Worm (Caenorhabditis elegans) whole organism, L4 larva: Measurements from ENCODE around the gene Y67D8A.2.

ENCODE experiments used
- F37D6.2 ChIP-seq: sonication (generic microtip); optimal IDR thresholded peaks from 2 replicates; lab custom pipeline; 2016; ENCODE audit warnings: mild to moderate bottlenecking, missing genetic modification characterization, missing compliant biosample characterization
- T20F7.1 ChIP-seq: fragments of 200-800 bp; sonication (Bioruptor generic); optimal IDR thresholded peaks from 2 replicates; lab custom pipeline; 2018; ENCODE audit warnings: mild to moderate bottlenecking, missing genetic modification characterization, missing compliant biosample characterization
- Y5F2A.4 ChIP-seq: fragments of 200-800 bp; sonication (Bioruptor generic); optimal IDR thresholded peaks from 2 replicates; lab custom pipeline; 2018; ENCODE audit warnings: mild to moderate bottlenecking, missing genetic modification characterization, missing compliant biosample characterization
- Y75B8A.6 ChIP-seq: fragments of 200-800 bp; sonication (Bioruptor generic); IDR thresholded peaks from 2 replicates; pipeline ENCODE4 v1.3.6; 2022; ENCODE audit warnings: missing genetic modification reagents, missing genetic modification characterization, missing compliant biosample characterization
- aha-1 ChIP-seq: fragments of 150-350 bp; peaks from one replicate; lab custom pipeline; 2014; ENCODE audit warnings: missing biosample characterization, missing genetic modification characterization
- arid-1 ChIP-seq: fragments of 200-800 bp; sonication (Bioruptor generic); conservative IDR thresholded peaks from 2 replicates; pipeline ENCODE4 v1.3.6; 2022; ENCODE audit warnings: missing genetic modification reagents, missing genetic modification characterization, missing compliant biosample characterization
- ctbp-1 ChIP-seq: fragments of 200-800 bp; sonication (Bioruptor generic); IDR thresholded peaks from 2 replicates; pipeline ENCODE4 v1.3.6; 2022; ENCODE audit warnings: missing genetic modification reagents, missing genetic modification characterization, missing compliant biosample characterization
- daf-19 ChIP-seq: fragments of 200-800 bp; sonication (Bioruptor generic); conservative IDR thresholded peaks from 2 replicates; pipeline ENCODE4 v1.3.6; 2022; ENCODE audit warnings: missing genetic modification characterization, missing compliant biosample characterization
- daf-8 ChIP-seq: fragments of 200-800 bp; sonication (Bioruptor generic); IDR thresholded peaks from 2 replicates; pipeline ENCODE4 v1.3.6; 2022; ENCODE audit warnings: missing genetic modification characterization, missing compliant biosample characterization
- dmd-9 ChIP-seq: fragments of 200-800 bp; sonication (Bioruptor generic); IDR thresholded peaks from 2 replicates; pipeline ENCODE4 v1.3.6; 2022; ENCODE audit warnings: missing genetic modification reagents, missing genetic modification characterization, missing compliant biosample characterization
- duxl-1 ChIP-seq: sonication (generic microtip); optimal IDR thresholded peaks from 2 replicates; lab custom pipeline; 2016; ENCODE audit warnings: mild to moderate bottlenecking, missing genetic modification characterization, moderate library complexity, missing compliant biosample characterization; ENCODE audit not compliant: poor library complexity
- dve-1 ChIP-seq: sonication (generic microtip); optimal IDR thresholded peaks from 2 replicates; lab custom pipeline; 2017; ENCODE audit warnings: antibody characterized with exemption, mild to moderate bottlenecking, missing genetic modification characterization, missing compliant biosample characterization; ENCODE audit not compliant: insufficient read depth
- egl-43 ChIP-seq: fragments of 200-800 bp; sonication (Bioruptor generic); IDR thresholded peaks from 2 replicates; pipeline ENCODE4 v1.3.6; 2022; ENCODE audit warnings: missing genetic modification reagents, missing genetic modification characterization, missing compliant biosample characterization
- hif-1 ChIP-seq, 2 experiments: sonication (generic microtip); optimal IDR thresholded peaks; 2 replicates each; lab custom pipeline; 2016 to 2017; ENCODE audit warnings: missing compliant biosample characterization in 2 of 2, missing genetic modification characterization in 2 of 2, missing genetic modification reagents in 2 of 2, missing genotype in 2 of 2, mild to moderate bottlenecking in 1 of 2
- hlh-11 ChIP-seq: fragments of 200-800 bp; sonication (Bioruptor generic); optimal IDR thresholded peaks from 2 replicates; lab custom pipeline; 2018; ENCODE audit warnings: mild to moderate bottlenecking, missing genetic modification characterization, missing compliant biosample characterization
- hlh-30 ChIP-seq: sonication (generic microtip); optimal IDR thresholded peaks from 2 replicates; lab custom pipeline; 2017; ENCODE audit warnings: antibody characterized with exemption, mild to moderate bottlenecking, missing genetic modification characterization, missing compliant biosample characterization; ENCODE audit not compliant: insufficient read depth
- lin-13 ChIP-seq: fragments of 150-350 bp; optimal IDR thresholded peaks from 2 replicates; lab custom pipeline; 2014; ENCODE audit warnings: missing biosample characterization, missing genetic modification reagents, missing genetic modification characterization
- lin-38 ChIP-seq: fragments of 200-800 bp; sonication (Bioruptor generic); IDR thresholded peaks from 2 replicates; pipeline ENCODE4 v1.3.6; 2022; ENCODE audit warnings: missing genetic modification reagents, missing genetic modification characterization, missing compliant biosample characterization
- lin-39 ChIP-seq: fragments of 150-350 bp; optimal IDR thresholded peaks from 2 replicates; lab custom pipeline; 2014; ENCODE audit warnings: missing biosample characterization, missing genetic modification reagents, missing genetic modification characterization
- lir-3 ChIP-seq: sonication (generic microtip); optimal IDR thresholded peaks from 2 replicates; lab custom pipeline; 2016; ENCODE audit warnings: mild to moderate bottlenecking, missing genetic modification characterization, missing compliant biosample characterization
- lsy-2 ChIP-seq, 2 experiments: fragments of 150-350 bp in 1 of 2; sonication (generic microtip) in 1 of 2; optimal IDR thresholded peaks; 2 replicates each; lab custom pipeline; 2014 to 2017; ENCODE audit warnings: missing biosample characterization in 2 of 2, missing genetic modification characterization in 2 of 2
- madf-9 ChIP-seq: fragments of 200-800 bp; sonication (Bioruptor generic); conservative IDR thresholded peaks from 2 replicates; pipeline ENCODE4 v1.3.6; 2022; ENCODE audit warnings: missing genetic modification reagents, missing genetic modification characterization, missing compliant biosample characterization
- mdt-29 ChIP-seq: fragments of 200-800 bp; sonication (Bioruptor generic); IDR thresholded peaks from 2 replicates; pipeline ENCODE4 v1.3.6; 2022; ENCODE audit warnings: missing genetic modification reagents, missing genetic modification characterization, missing compliant biosample characterization
- mxl-2 ChIP-seq: fragments of 200-800 bp; sonication (Bioruptor generic); conservative IDR thresholded peaks from 2 replicates; pipeline ENCODE4 v1.3.6; 2022; ENCODE audit warnings: missing genetic modification reagents, missing genetic modification characterization, missing compliant biosample characterization
- mxl-3 ChIP-seq: fragments of 200-800 bp; sonication (Bioruptor generic); optimal IDR thresholded peaks from 2 replicates; lab custom pipeline; 2018; ENCODE audit warnings: mild to moderate bottlenecking, missing genetic modification characterization, missing compliant biosample characterization
- nhr-28 ChIP-seq: fragments of 150-350 bp; optimal IDR thresholded peaks from 2 replicates; lab custom pipeline; 2014; ENCODE audit warnings: missing biosample characterization, missing genetic modification characterization
- nhr-41 ChIP-seq: fragments of 200-800 bp; sonication (Bioruptor generic); IDR thresholded peaks from 2 replicates; pipeline ENCODE4 v1.3.6; 2022; ENCODE audit warnings: missing genetic modification reagents, missing genetic modification characterization, missing compliant biosample characterization
- nhr-48 ChIP-seq: sonication (generic microtip); optimal IDR thresholded peaks from 2 replicates; lab custom pipeline; 2016; ENCODE audit warnings: mild to moderate bottlenecking, missing genetic modification characterization, missing compliant biosample characterization
- spr-3 ChIP-seq: fragments of 200-800 bp; sonication (Bioruptor generic); optimal IDR thresholded peaks from 2 replicates; lab custom pipeline; 2018; ENCODE audit warnings: mild to moderate bottlenecking, missing genetic modification characterization, missing compliant biosample characterization
- tra-1 ChIP-seq: fragments of 200-800 bp; sonication (Bioruptor generic); IDR thresholded peaks from 2 replicates; pipeline ENCODE4 v1.3.6; 2022; ENCODE audit warnings: missing genetic modification reagents, missing genetic modification characterization, missing compliant biosample characterization
- unc-130 ChIP-seq: sonication (generic microtip); optimal IDR thresholded peaks from 2 replicates; lab custom pipeline; 2016; ENCODE audit warnings: missing genetic modification reagents, missing genetic modification characterization, missing compliant biosample characterization
- unc-62 ChIP-seq, 3 experiments: fragments of 150-350 bp in 1 of 3; sonication (generic microtip); optimal IDR thresholded peaks in 2 of 3; peaks in 1 of 3; 1 replicate in 1 of 3; 2 replicates in 2 of 3; lab custom pipeline; 2014 to 2017; ENCODE audit warnings: missing biosample characterization in 3 of 3, missing genetic modification characterization in 3 of 3, missing genetic modification reagents in 3 of 3, missing genotype in 1 of 3
- zfp-3 ChIP-seq: fragments of 200-800 bp; sonication (Bioruptor generic); conservative IDR thresholded peaks from 2 replicates; pipeline ENCODE4 v1.3.6; 2022; ENCODE audit warnings: missing genetic modification reagents, missing genetic modification characterization, missing compliant biosample characterization
- zip-11 ChIP-seq: fragments of 200-800 bp; sonication (Bioruptor generic); IDR thresholded peaks from 2 replicates; pipeline ENCODE4 v1.3.6; 2022; ENCODE audit warnings: missing genetic modification characterization, missing compliant biosample characterization
- zip-2 ChIP-seq: fragments of 150-350 bp; optimal IDR thresholded peaks from 2 replicates; lab custom pipeline; 2014; ENCODE audit warnings: missing biosample characterization, missing genetic modification characterization
- ztf-11 ChIP-seq: fragments of 150-350 bp; optimal IDR thresholded peaks from 2 replicates; lab custom pipeline; 2014; ENCODE audit warnings: missing biosample characterization, missing genetic modification characterization

Y67D8A.2 gene

DNA sequence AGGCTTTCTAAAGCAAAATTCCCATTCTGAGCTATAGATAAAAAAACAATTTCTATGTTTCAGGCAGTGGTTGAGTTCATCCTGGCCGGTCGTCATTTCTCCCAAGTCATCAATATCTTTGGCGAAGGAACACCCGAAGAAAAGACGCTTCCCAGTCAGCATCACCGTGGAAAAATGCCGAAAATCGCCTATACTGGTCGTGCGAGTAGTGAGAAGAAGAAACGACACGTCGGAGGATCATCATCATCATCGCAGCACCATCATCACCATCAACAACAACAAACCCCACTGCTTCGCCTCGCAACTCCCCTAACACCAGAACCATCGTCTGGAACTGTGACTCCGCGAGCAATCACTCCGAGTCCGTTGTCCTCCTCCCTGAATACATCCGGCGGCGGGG is 29.3 kb downstream of the Y67D8A.2 start:
- TF ChIP-seq unc-62 (GFP tag; optimal IDR thresholded peaks at IDR 0.05 in 1 of 2; lab: Kevin White, UChicago) (peak in 1 of 2 experiments; percentile 90), unc-62 (tag; optimal IDR thresholded peaks at IDR 0.05; lab: Kevin White, UChicago) (no peak), zfp-3 (GFP tag; lab: Robert Waterston, UW) (no peak), unc-130 (GFP tag; lab: Kevin White, UChicago) (no peak), mxl-2 (GFP tag; lab: Robert Waterston, UW) (no peak), daf-19 (GFP tag; lab: Robert Waterston, UW) (no peak), madf-9 (GFP tag; lab: Robert Waterston, UW) (no peak)

DNA sequence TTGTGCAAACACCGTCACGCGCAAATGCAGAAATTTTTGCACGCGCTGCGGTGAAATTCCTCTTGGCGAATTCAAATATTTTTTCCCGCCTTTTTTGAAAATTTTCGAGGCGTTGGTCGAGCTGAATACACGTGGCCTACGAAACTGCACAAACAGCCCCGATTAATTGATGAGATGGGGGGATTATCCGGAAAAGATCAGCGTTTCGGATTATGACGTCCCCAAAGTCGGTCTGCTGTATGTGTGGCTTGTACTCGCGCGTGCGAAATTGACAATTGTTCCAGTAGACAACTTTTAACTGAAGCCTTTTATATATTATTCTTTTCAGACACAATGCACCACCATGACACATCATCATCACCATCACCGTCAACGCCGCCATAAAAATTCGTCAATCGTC is 29.8 kb downstream of the Y67D8A.2 start:
- TF ChIP-seq lin-39 (tag; lab: Kevin White, UChicago) = no peak
- no peak for TF ChIP-seq dve-1 (tag; lab: Kevin White, UChicago)
- TF ChIP-seq mxl-2 (GFP tag; lab: Robert Waterston, UW) = no peak
- TF ChIP-seq unc-130 (GFP tag; lab: Kevin White, UChicago) = no peak
- no peak for TF ChIP-seq T20F7.1 (GFP tag; lab: Kevin White, UChicago)
- no peak for TF ChIP-seq lin-13 (GFP tag; lab: Kevin White, UChicago)
- TF ChIP-seq mdt-29 (GFP tag; lab: Robert Waterston, UW) = no peak
- no peak for TF ChIP-seq nhr-48 (tag; lab: Kevin White, UChicago)
- no peak for TF ChIP-seq nhr-41 (GFP tag; lab: Robert Waterston, UW)
- no peak for TF ChIP-seq lin-38 (GFP tag; lab: Robert Waterston, UW)
- TF ChIP-seq zip-2 (tag; lab: Kevin White, UChicago) = no peak
- no peak for TF ChIP-seq hlh-11
- TF ChIP-seq dmd-9 = no peak
- TF ChIP-seq hlh-30 (tag; lab: Kevin White, UChicago) = no peak

DNA sequence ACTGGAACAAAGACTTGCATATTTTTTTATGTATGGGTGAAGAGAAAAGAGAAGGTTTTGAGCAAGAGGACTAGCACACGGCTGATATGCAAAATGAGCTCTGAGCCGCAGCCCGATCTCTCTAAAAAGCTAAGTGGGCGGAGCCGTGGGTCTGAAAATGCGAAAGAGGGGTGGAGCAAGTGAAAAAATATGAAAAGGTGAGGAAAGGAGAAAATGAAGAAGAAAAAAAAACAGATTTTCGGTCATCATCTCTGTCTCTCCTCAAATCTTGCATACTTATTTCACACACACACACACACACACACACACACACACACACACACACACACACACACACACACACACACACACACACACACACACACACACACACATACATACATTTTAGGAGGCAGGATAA is 32.2 kb downstream of the Y67D8A.2 start, which contains the start of gene dmd-9:
Gene dmd-9 (minus strand): TSS at position 101 of the 400 bp plus-strand sequence.
- TF ChIP-seq duxl-1 (tag; lab: Kevin White, UChicago) (no peak), aha-1 (peak; percentile 27), unc-62 (GFP tag; optimal IDR thresholded peaks at IDR 0.05 in 1 of 2; lab: Kevin White, UChicago) (peak in 1 of 2 experiments; percentile 55), unc-62 (tag; optimal IDR thresholded peaks at IDR 0.05; lab: Kevin White, UChicago) (no peak)

DNA sequence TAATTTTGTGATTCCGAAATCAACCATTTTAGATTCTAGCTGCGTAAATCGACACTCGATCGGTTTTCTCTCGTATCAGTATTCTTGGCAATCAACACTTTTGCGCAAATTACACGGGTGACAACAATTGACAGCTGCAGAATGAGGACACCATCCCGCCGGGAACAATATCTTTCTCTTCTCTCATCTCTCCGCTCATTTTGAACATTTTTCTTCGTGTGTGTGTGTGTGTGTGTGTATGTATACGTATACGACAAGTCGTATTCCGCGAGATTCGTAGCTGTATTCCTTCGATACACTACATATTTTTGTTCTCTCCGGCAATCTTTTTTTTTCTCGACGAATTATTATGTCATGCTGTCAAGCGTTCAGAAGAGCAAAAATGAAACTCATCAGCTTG is 34.6 kb downstream of the Y67D8A.2 start:
- TF ChIP-seq Y75B8A.6 (no peak), ctbp-1 (GFP tag; lab: Robert Waterston, UW) (no peak), lir-3 (tag; lab: Kevin White, UChicago) (no peak), arid-1 (no peak), unc-62 (GFP tag; optimal IDR thresholded peaks at IDR 0.05 in 1 of 2; lab: Kevin White, UChicago) (no peak), unc-62 (tag; optimal IDR thresholded peaks at IDR 0.05; lab: Kevin White, UChicago) (no peak), Y5F2A.4 (GFP tag; lab: Kevin White, UChicago) (no peak), hlh-30 (tag; lab: Kevin White, UChicago) (no peak), mxl-3 (peak; percentile 37), F37D6.2 (tag; lab: Kevin White, UChicago) (no peak), zip-11 (no peak), madf-9 (GFP tag; lab: Robert Waterston, UW) (no peak), nhr-28 (tag; lab: Kevin White, UChicago) (peak; percentile 93), lin-13 (GFP tag; lab: Kevin White, UChicago) (no peak), zip-2 (tag; lab: Kevin White, UChicago) (no peak), ztf-11 (tag; lab: Kevin White, UChicago) (no peak), lsy-2 (tag; optimal IDR thresholded peaks at IDR 0.05; lab: Kevin White, UChicago) (no peak), tra-1 (no peak), egl-43 (no peak), hif-1 (tag; optimal IDR thresholded peaks at IDR 0.05; lab: Kevin White, UChicago) (no peak), spr-3 (GFP tag; lab: Kevin White, UChicago) (no peak), aha-1 (peak; percentile 98), daf-8 (GFP tag; lab: Robert Waterston, UW) (no peak)
